Fruit fly (Drosophila melanogaster) whole organism, wandering third instar larva: ENCODE measurements around the gene CG43760.
A peak's percentile ranks its signal among the peaks of the same experiment; 100 is the strongest.

ENCODE experiments used
- Abd-B ChIP-seq: fragments of >200 bp; optimal IDR thresholded peaks from 2 replicates; lab custom pipeline; 2017; ENCODE audit warnings: missing biosample characterization, missing genetic modification characterization
- CG32264 ChIP-seq: fragments of 200-800 bp; sonication (Bioruptor generic); optimal IDR thresholded peaks from 2 replicates; lab custom pipeline; 2016; ENCODE audit warnings: missing biosample characterization, missing genetic modification characterization
- CG9705 ChIP-seq: fragments of 200-800 bp; sonication (Bioruptor generic); optimal IDR thresholded peaks from 2 replicates; lab custom pipeline; 2018; ENCODE audit warnings: missing biosample characterization, mild to moderate bottlenecking, missing genetic modification characterization
- CrebA ChIP-seq: fragments of 200-800 bp; sonication (Bioruptor generic); optimal IDR thresholded peaks from 2 replicates; lab custom pipeline; 2016; ENCODE audit warnings: missing biosample characterization, mild to moderate bottlenecking, missing genetic modification characterization, borderline replicate concordance
- Dfd ChIP-seq: fragments of >200 bp; optimal IDR thresholded peaks from 2 replicates; lab custom pipeline; 2017; ENCODE audit warnings: missing biosample characterization, missing genetic modification characterization
- Dif ChIP-seq: fragments of 200-275, 200-300 bp; sonication (Bioruptor generic); optimal IDR thresholded peaks from 2 replicates; lab custom pipeline; 2018; ENCODE audit warnings: missing biosample characterization, missing genetic modification characterization; ENCODE audit not compliant: partially characterized antibody
- GATAd ChIP-seq: sonication (Bioruptor generic); optimal IDR thresholded peaks from 2 replicates; lab custom pipeline; 2016; ENCODE audit warnings: missing biosample characterization, missing genetic modification characterization
- HLH106 ChIP-seq: fragments of 200-800 bp; optimal IDR thresholded peaks from 3 replicates; lab custom pipeline; 2019; ENCODE audit warnings: missing biosample characterization, mild to moderate bottlenecking, missing genetic modification characterization, moderate library complexity
- Hnf4 ChIP-seq: fragments of 200-800 bp; sonication (Bioruptor generic); optimal IDR thresholded peaks from 2 replicates; lab custom pipeline; 2016; ENCODE audit warnings: missing biosample characterization, mild to moderate bottlenecking, missing genetic modification characterization
- Hr78 ChIP-seq: fragments of >200 bp; optimal IDR thresholded peaks from 2 replicates; lab custom pipeline; 2017; ENCODE audit warnings: missing biosample characterization, missing genetic modification characterization
- Hr83 ChIP-seq: fragments of 200-300 bp; sonication (Bioruptor generic); optimal IDR thresholded peaks from 2 replicates; lab custom pipeline; 2016; ENCODE audit warnings: missing biosample characterization, mild to moderate bottlenecking, missing genetic modification characterization, moderate library complexity; ENCODE audit not compliant: poor library complexity, severe bottlenecking
- Jra ChIP-seq: sonication (Bioruptor generic); optimal IDR thresholded peaks from 2 replicates; lab custom pipeline; 2016; ENCODE audit warnings: missing biosample characterization, missing genetic modification characterization
- Mio ChIP-seq: sonication (Bioruptor generic); optimal IDR thresholded peaks from 2 replicates; lab custom pipeline; 2016; ENCODE audit warnings: missing biosample characterization, missing genetic modification characterization
- Myc ChIP-seq: fragments of >200 bp; optimal IDR thresholded peaks from 2 replicates; lab custom pipeline; 2017
- N ChIP-seq: fragments of >200 bp; optimal IDR thresholded peaks from 2 replicates; lab custom pipeline; 2018; ENCODE audit warnings: missing biosample characterization, missing external identifiers, missing genetic modification characterization
- OdsH ChIP-seq: fragments of 200-800 bp; sonication (Bioruptor generic); optimal IDR thresholded peaks from 2 replicates; lab custom pipeline; 2016; ENCODE audit warnings: missing biosample characterization, mild to moderate bottlenecking, missing genetic modification characterization
- Rel ChIP-seq, 2 experiments: fragments of 200-800 bp; sonication (Bioruptor generic) in 1 of 2; optimal IDR thresholded peaks; 2 replicates in 1 of 2; 3 replicates in 1 of 2; lab custom pipeline; 2016 to 2019; ENCODE audit warnings: mild to moderate bottlenecking in 2 of 2, missing biosample characterization in 2 of 2, missing genetic modification characterization in 2 of 2, moderate library complexity in 1 of 2
- Sp1 ChIP-seq: fragments of 200-800 bp; sonication (Bioruptor generic); optimal IDR thresholded peaks from 3 replicates; lab custom pipeline; 2019; ENCODE audit warnings: missing biosample characterization, mild to moderate bottlenecking, missing genetic modification characterization, moderate library complexity
- Vsx2 ChIP-seq: fragments of 200-300, 225-300 bp; sonication (Bioruptor generic); optimal IDR thresholded peaks from 2 replicates; lab custom pipeline; 2018; ENCODE audit warnings: missing biosample characterization, missing genetic modification characterization; ENCODE audit not compliant: partially characterized antibody
- br ChIP-seq: fragments of 200-800 bp; sonication (Bioruptor generic); optimal IDR thresholded peaks from 2 replicates; lab custom pipeline; 2016; ENCODE audit warnings: missing biosample characterization, missing genetic modification characterization
- brk ChIP-seq: fragments of 200-800 bp; sonication (Bioruptor generic); optimal IDR thresholded peaks from 2 replicates; lab custom pipeline; 2016; ENCODE audit warnings: missing biosample characterization, mild to moderate bottlenecking, missing genetic modification characterization
- dl ChIP-seq, 2 experiments: fragments of 175-275, 200-275 bp in 1 of 2; fragments of 200-275 bp in 1 of 2; sonication (Bioruptor generic); optimal IDR thresholded peaks; lab custom pipeline; 2018; ENCODE audit warnings: mild to moderate bottlenecking in 2 of 2, missing biosample characterization in 2 of 2, missing genetic modification characterization in 2 of 2, moderate library complexity in 2 of 2; ENCODE audit not compliant: partially characterized antibody in 2 of 2, insufficient read depth in 1 of 2
- dmrt93B ChIP-seq: fragments of 200-800 bp; sonication (Bioruptor generic); optimal IDR thresholded peaks from 2 replicates; lab custom pipeline; 2018; ENCODE audit warnings: missing biosample characterization, mild to moderate bottlenecking, missing genetic modification characterization
- dsf ChIP-seq: sonication (Bioruptor generic); optimal IDR thresholded peaks from 2 replicates; lab custom pipeline; 2016; ENCODE audit warnings: missing biosample characterization, missing genetic modification characterization, borderline replicate concordance
- ey ChIP-seq: fragments of 200-800 bp; sonication (Bioruptor generic); optimal IDR thresholded peaks from 2 replicates; lab custom pipeline; 2016; ENCODE audit warnings: missing biosample characterization, missing genetic modification characterization
- foxo ChIP-seq, 2 experiments: fragments of 200-800 bp; sonication (Bioruptor generic); optimal IDR thresholded peaks; 2 replicates in 1 of 2; 3 replicates in 1 of 2; lab custom pipeline; 2016 to 2017; ENCODE audit warnings: missing biosample characterization in 2 of 2, missing genetic modification characterization in 2 of 2
- fru ChIP-seq: fragments of 200-800 bp; sonication (Bioruptor generic); optimal IDR thresholded peaks from 3 replicates; lab custom pipeline; 2016; ENCODE audit warnings: missing biosample characterization, mild to moderate bottlenecking, missing genetic modification characterization
- h ChIP-seq: fragments of 200-800 bp; sonication (Bioruptor generic); optimal IDR thresholded peaks from 3 replicates; lab custom pipeline; 2016; ENCODE audit warnings: missing biosample characterization, mild to moderate bottlenecking, missing genetic modification characterization
- jim ChIP-seq: fragments of 175-275, 200-325 bp; sonication (Bioruptor generic); optimal IDR thresholded peaks from 2 replicates; lab custom pipeline; 2016; ENCODE audit warnings: missing biosample characterization, mild to moderate bottlenecking, missing genetic modification characterization
- lola ChIP-seq: fragments of >200 bp; optimal IDR thresholded peaks from 2 replicates; lab custom pipeline; 2017; ENCODE audit warnings: missing biosample characterization, missing genetic modification characterization
- pan ChIP-seq: fragments of >200 bp; optimal IDR thresholded peaks from 2 replicates; lab custom pipeline; 2017
- psq ChIP-seq: fragments of 200-800 bp; sonication (Bioruptor generic); optimal IDR thresholded peaks from 3 replicates; lab custom pipeline; 2017; ENCODE audit warnings: missing biosample characterization, mild to moderate bottlenecking, missing genetic modification characterization, moderate library complexity
- rgr ChIP-seq: fragments of 200-800 bp; sonication (Bioruptor generic); optimal IDR thresholded peaks from 3 replicates; lab custom pipeline; 2016; ENCODE audit warnings: missing biosample characterization, mild to moderate bottlenecking, missing genetic modification characterization
- sage ChIP-seq: fragments of 200-800 bp; sonication (Bioruptor generic); optimal IDR thresholded peaks from 2 replicates; lab custom pipeline; 2016; ENCODE audit warnings: missing biosample characterization, mild to moderate bottlenecking, missing genetic modification characterization
- sv ChIP-seq: fragments of 200-800 bp; sonication (Bioruptor generic); optimal IDR thresholded peaks from 3 replicates; lab custom pipeline; 2016; ENCODE audit warnings: missing biosample characterization, missing genetic modification characterization
- tai ChIP-seq: sonication (Bioruptor generic); optimal IDR thresholded peaks from 2 replicates; lab custom pipeline; 2016; ENCODE audit warnings: missing biosample characterization, missing genetic modification characterization
- usp ChIP-seq: fragments of >200 bp; optimal IDR thresholded peaks from 2 replicates; lab custom pipeline; 2017; ENCODE audit warnings: missing biosample characterization, missing genetic modification characterization
- woc ChIP-seq: sonication (Bioruptor generic); optimal IDR thresholded peaks from 2 replicates; lab custom pipeline; 2016; ENCODE audit warnings: missing biosample characterization, mild to moderate bottlenecking, missing genetic modification characterization

The CG43760 gene

dm6 chr2L:15770978-15771377 lies 5.7 kb downstream of the CG43760 start, which contains the start of gene Ku80:
Gene Ku80 (minus strand): TSS chr2L:15771159.
- TF ChIP-seq ey, result no peak
- TF ChIP-seq CrebA, result no peak
- no peak for TF ChIP-seq Jra
- TF ChIP-seq psq (GFP tag; lab: Kevin White, UChicago), result no peak
- no peak for TF ChIP-seq Vsx2 (GFP tag; lab: Kevin White, UChicago)
- no peak for TF ChIP-seq Hr83 (GFP tag; lab: Kevin White, UChicago)
- TF ChIP-seq Sp1 (GFP tag; lab: Kevin White, UChicago), result no peak
- no peak for TF ChIP-seq sv (GFP tag; lab: Kevin White, UChicago)
- TF ChIP-seq dsf (GFP tag; lab: Kevin White, UChicago), result no peak
- no peak for TF ChIP-seq woc (GFP tag; lab: Kevin White, UChicago)
- no peak for TF ChIP-seq HLH106 (tag; lab: Kevin White, UChicago)
- TF ChIP-seq br, result no peak
- no peak for TF ChIP-seq pan (lab: Kevin White, UChicago)
- no peak for TF ChIP-seq h (GFP tag; lab: Kevin White, UChicago)
- TF ChIP-seq brk, result no peak
- no peak for TF ChIP-seq N
- TF ChIP-seq Dif (GFP tag; lab: Kevin White, UChicago), result no peak
- TF ChIP-seq GATAd (GFP tag; lab: Kevin White, UChicago), result no peak
- no peak for TF ChIP-seq Abd-B (GFP tag; lab: Kevin White, UChicago)

dm6 chr2L:15768097-15768496 lies 8.6 kb downstream of the CG43760 start, which contains the start of gene wek:
Gene wek (minus strand): TSS chr2L:15768349.
- TF ChIP-seq brk (no peak), CrebA (no peak), Myc (lab: Kevin White, UChicago) (no peak), sv (GFP tag; lab: Kevin White, UChicago) (no peak), br (no peak)

dm6 chr2L:15764029-15764428 lies 12.6 kb downstream of the CG43760 start, which contains the start of gene CG3793:
Gene CG3793 (plus strand): TSS chr2L:15764220.
- TF ChIP-seq psq (GFP tag; lab: Kevin White, UChicago) (no peak), Jra (no peak), lola (no peak), dmrt93B (no peak), Hr83 (GFP tag; lab: Kevin White, UChicago) (no peak), usp (no peak), brk (no peak), Dfd (GFP tag; lab: Kevin White, UChicago) (no peak), CG32264 (no peak)

dm6 chr2L:15763401-15763800 lies 13.3 kb downstream of the CG43760 start:
- no peak for TF ChIP-seq woc (GFP tag; lab: Kevin White, UChicago)
- no peak for TF ChIP-seq rgr
- no peak for TF ChIP-seq br
- no peak for TF ChIP-seq Jra
- TF ChIP-seq Rel (GFP tag; optimal IDR thresholded peaks at IDR 0.05; lab: Kevin White, UChicago), result no peak
- no peak for TF ChIP-seq Rel (tag; optimal IDR thresholded peaks at IDR 0.05; lab: Kevin White, UChicago)
- TF ChIP-seq CG32264, result no peak
- TF ChIP-seq, all 38 proteins: peak for 0

dm6 chr2L:15762466-15762865 lies 14.2 kb downstream of the CG43760 start, which contains the start of gene Gli:
Gene Gli (minus strand): TSS chr2L:15762758.
- TF ChIP-seq Dif (GFP tag; lab: Kevin White, UChicago), result peak; percentile 76
- no peak for TF ChIP-seq CG32264
- TF ChIP-seq psq (GFP tag; lab: Kevin White, UChicago), result no peak
- no peak for TF ChIP-seq usp
- TF ChIP-seq N, result peak; percentile 65
- TF ChIP-seq foxo (GFP tag; optimal IDR thresholded peaks at IDR 0.05; lab: Kevin White, UChicago), result peak in 1 of 2 experiments; percentile 55
- TF ChIP-seq ey, result no peak
- TF ChIP-seq woc (GFP tag; lab: Kevin White, UChicago), result no peak
- no peak for TF ChIP-seq Hr78 (GFP tag; lab: Kevin White, UChicago)
- TF ChIP-seq br, result no peak
- no peak for TF ChIP-seq Myc (lab: Kevin White, UChicago)
- TF ChIP-seq CG9705 (GFP tag; lab: Kevin White, UChicago), result no peak
- TF ChIP-seq Jra, result peak; percentile 52
- no peak for TF ChIP-seq Hnf4
- TF ChIP-seq HLH106 (tag; lab: Kevin White, UChicago), result no peak
- no peak for TF ChIP-seq Dfd (GFP tag; lab: Kevin White, UChicago)
- TF ChIP-seq OdsH (GFP tag; lab: Kevin White, UChicago), result no peak
- TF ChIP-seq sage, result no peak
- TF ChIP-seq lola, result no peak
- TF ChIP-seq rgr, result no peak
- TF ChIP-seq tai, result no peak
- no peak for TF ChIP-seq dmrt93B
- peak; percentile 52 for TF ChIP-seq jim (GFP tag; lab: Kevin White, UChicago)
- no peak for TF ChIP-seq dsf (GFP tag; lab: Kevin White, UChicago)
- TF ChIP-seq GATAd (GFP tag; lab: Kevin White, UChicago), result no peak
- TF ChIP-seq brk, result no peak
- TF ChIP-seq fru (GFP tag; lab: Kevin White, UChicago), result no peak
- peak in 1 of 2 experiments; percentile 78 for TF ChIP-seq dl (GFP tag; optimal IDR thresholded peaks at IDR 0.05; lab: Kevin White, UChicago; ENCODE audit: insufficient read depth in 1 of 2, partially characterized antibody in 2 of 2)
- no peak for TF ChIP-seq Sp1 (GFP tag; lab: Kevin White, UChicago)
- TF ChIP-seq Mio (GFP tag; lab: Kevin White, UChicago), result no peak
- no peak for TF ChIP-seq Rel (GFP tag; optimal IDR thresholded peaks at IDR 0.05; lab: Kevin White, UChicago)
- peak; percentile 63 for TF ChIP-seq Rel (tag; optimal IDR thresholded peaks at IDR 0.05; lab: Kevin White, UChicago)
- no peak for TF ChIP-seq sv (GFP tag; lab: Kevin White, UChicago)
- TF ChIP-seq h (GFP tag; lab: Kevin White, UChicago), result no peak
